Fruit fly (Drosophila melanogaster) Kc167 (cell line): ENCODE measurements around the gene Rcd-1r.

ENCODE experiments used
- Myc ChIP-seq: fragments of >200 bp; optimal IDR thresholded peaks from 2 replicates; lab custom pipeline; 2017; ENCODE audit warnings: missing external identifiers
- Sin3A ChIP-seq: fragments of >200 bp; optimal IDR thresholded peaks from 2 replicates; lab custom pipeline; 2018; ENCODE audit warnings: missing external identifiers
- insv ChIP-seq: fragments of >200 bp; optimal IDR thresholded peaks from 3 replicates; lab custom pipeline; 2018; ENCODE audit warnings: missing external identifiers
- psq ChIP-seq: fragments of >200 bp; optimal IDR thresholded peaks from 2 replicates; lab custom pipeline; 2017; ENCODE audit warnings: missing external identifiers
- ttk ChIP-seq: sonication (Bioruptor generic); optimal IDR thresholded peaks from 2 replicates; lab custom pipeline; 2017; ENCODE audit warnings: missing external identifiers

dm6 chr2L:9026157-9026556 lies 12.3 kb upstream of the Rcd-1r start:
- no peak for TF ChIP-seq Myc (lab: Kevin White, UChicago)
- TF ChIP-seq ttk: no peak
- TF ChIP-seq Sin3A (lab: Kevin White, UChicago): no peak
- no peak for TF ChIP-seq insv (lab: Kevin White, UChicago)
- TF ChIP-seq psq (lab: Kevin White, UChicago): no peak
